Worm (Caenorhabditis elegans) whole organism, L3 larva: Measurements from ENCODE around the gene R10F2.6.
"Not testable (repeated sequence)": the region's sequence is repeated elsewhere in the genome, so short reads cannot be mapped to it uniquely, and the experiment has no call there.

Experiments used
- aly-2 ChIP-seq: fragments of 150-350 bp; optimal IDR thresholded peaks from 2 replicates; lab custom pipeline; 2014; ENCODE audit warnings: missing biosample characterization, missing genetic modification characterization
- lin-39 ChIP-seq: fragments of 150-350 bp; optimal IDR thresholded peaks from 2 replicates; lab custom pipeline; 2018; ENCODE audit warnings: missing biosample characterization, missing genetic modification reagents, missing genetic modification characterization

- TF ChIP-seq aly-2, lin-39 (tag; lab: Kevin White, UChicago): not testable (repeated sequence)
Measured at ce11 chrIII:2962878-2963540, 19.1 kb upstream of the R10F2.6 start.
